Worm (Caenorhabditis elegans) whole organism, young adult: ENCODE measurements around the gene col-178.
A peak's percentile ranks its signal among the peaks of the same experiment; 100 is the strongest.

Experiments used
- B0035.1 ChIP-seq: sonication (generic microtip); optimal IDR thresholded peaks from 2 replicates; lab custom pipeline; 2016; ENCODE audit warnings: missing genetic modification characterization, mild to moderate bottlenecking, missing compliant biosample characterization, missing genotype, missing genetic modification reagents
- D2030.7 ChIP-seq: fragments of 200-800 bp; sonication (Bioruptor generic); IDR thresholded peaks from 2 replicates; pipeline ENCODE4 v1.3.6; 2022; ENCODE audit warnings: missing genetic modification reagents, missing genetic modification characterization, missing compliant biosample characterization
- F10E7.11 ChIP-seq: sonication (generic microtip); optimal IDR thresholded peaks from 2 replicates; lab custom pipeline; 2017; ENCODE audit warnings: mild to moderate bottlenecking, missing genetic modification characterization, moderate library complexity, missing compliant biosample characterization
- F22D6.2 ChIP-seq: sonication (generic microtip); optimal IDR thresholded peaks from 2 replicates; lab custom pipeline; 2016; ENCODE audit warnings: mild to moderate bottlenecking, missing genetic modification characterization, missing compliant biosample characterization
- K11D2.4 ChIP-seq: fragments of 200-800 bp; sonication (Bioruptor generic); IDR thresholded peaks from 2 replicates; pipeline ENCODE4 v1.3.6; 2022; ENCODE audit warnings: missing genetic modification reagents, missing genetic modification characterization, missing compliant biosample characterization
- T07F8.4 ChIP-seq: sonication (generic microtip); optimal IDR thresholded peaks from 2 replicates; lab custom pipeline; 2016; ENCODE audit warnings: mild to moderate bottlenecking, missing genetic modification characterization, moderate library complexity, missing compliant biosample characterization
- T26A5.8 ChIP-seq: sonication (generic microtip); optimal IDR thresholded peaks from 2 replicates; lab custom pipeline; 2016; ENCODE audit warnings: missing genetic modification characterization, missing compliant biosample characterization
- Y53F4B.3 ChIP-seq: fragments of 200-800 bp; sonication (Bioruptor generic); IDR thresholded peaks from 2 replicates; pipeline ENCODE4 v1.3.6; 2022; ENCODE audit warnings: missing genetic modification reagents, missing genetic modification characterization, missing compliant biosample characterization
- Y56A3A.18 ChIP-seq: fragments of 200-800 bp; sonication (Bioruptor generic); IDR thresholded peaks from 2 replicates; pipeline ENCODE4 v1.3.6; 2022; ENCODE audit warnings: missing genetic modification reagents, missing genetic modification characterization, missing compliant biosample characterization
- Y95B8A.8 ChIP-seq: fragments of 200-800 bp; sonication (Bioruptor generic); IDR thresholded peaks from 2 replicates; pipeline ENCODE4 v1.3.6; 2022; ENCODE audit warnings: missing genetic modification reagents, missing genetic modification characterization, missing compliant biosample characterization
- ZK185.1 ChIP-seq: sonication (generic microtip); optimal IDR thresholded peaks from 2 replicates; lab custom pipeline; 2016; ENCODE audit warnings: mild to moderate bottlenecking, missing genetic modification characterization, missing compliant biosample characterization; ENCODE audit not compliant: poor library complexity, severe bottlenecking
- ama-1 ChIP-seq, 3 experiments: fragments of 150-350 bp in 1 of 3; sonication (generic microtip) in 2 of 3; optimal IDR thresholded peaks; 2 replicates each; lab custom pipeline; 2014 to 2018; ENCODE audit warnings: missing biosample characterization in 2 of 3, missing genetic modification characterization in 2 of 3, missing genetic modification reagents in 2 of 3
- aptf-3 ChIP-seq: fragments of 200-800 bp; sonication (Bioruptor generic); IDR thresholded peaks from 2 replicates; pipeline ENCODE4 v1.3.6; 2022; ENCODE audit warnings: missing genetic modification characterization, missing compliant biosample characterization
- attf-6 ChIP-seq: fragments of 200-800 bp; sonication (Bioruptor generic); IDR thresholded peaks from 2 replicates; pipeline ENCODE4 v1.3.6; 2022; ENCODE audit warnings: missing genetic modification reagents, missing genetic modification characterization, missing compliant biosample characterization
- cebp-2 ChIP-seq: fragments of 200-800 bp; sonication (Bioruptor generic); IDR thresholded peaks from 2 replicates; pipeline ENCODE4 v1.3.6; 2022; ENCODE audit warnings: missing genetic modification characterization, missing compliant biosample characterization
- ceh-40 ChIP-seq: fragments of 200-800 bp; sonication (Bioruptor generic); IDR thresholded peaks from 2 replicates; pipeline ENCODE4 v1.3.6; 2022; ENCODE audit warnings: missing genetic modification characterization, missing compliant biosample characterization
- die-1 ChIP-seq: sonication (generic microtip); optimal IDR thresholded peaks from 2 replicates; lab custom pipeline; 2016; ENCODE audit warnings: missing genotype, mild to moderate bottlenecking, missing genetic modification characterization, missing compliant biosample characterization
- dox-1 ChIP-seq: fragments of 200-800 bp; sonication (Bioruptor generic); IDR thresholded peaks from 2 replicates; pipeline ENCODE4 v1.3.6; 2022; ENCODE audit warnings: missing genetic modification reagents, missing genetic modification characterization, missing compliant biosample characterization
- dpl-1 ChIP-seq: fragments of 150-350 bp; optimal IDR thresholded peaks from 2 replicates; lab custom pipeline; 2014; ENCODE audit warnings: missing biosample characterization, missing genetic modification reagents, missing genetic modification characterization
- ekl-4 ChIP-seq: fragments of 200-800 bp; sonication (Bioruptor generic); IDR thresholded peaks from 2 replicates; pipeline ENCODE4 v1.3.6; 2022; ENCODE audit warnings: missing genetic modification reagents, missing genetic modification characterization, missing compliant biosample characterization
- him-1 ChIP-seq: sonication (generic microtip); optimal IDR thresholded peaks from 2 replicates; lab custom pipeline; 2016; ENCODE audit warnings: missing genotype, missing genetic modification reagents, missing genetic modification characterization, missing compliant biosample characterization
- hrde-1 ChIP-seq: sonication (generic microtip); optimal IDR thresholded peaks from 2 replicates; lab custom pipeline; 2016; ENCODE audit warnings: missing genetic modification characterization, mild to moderate bottlenecking, missing compliant biosample characterization, moderate library complexity, missing genotype, missing genetic modification reagents, borderline replicate concordance
- let-607 ChIP-seq, 2 experiments: fragments of 200-800 bp in 1 of 2; sonication (Bioruptor generic) in 1 of 2; sonication (generic microtip) in 1 of 2; optimal IDR thresholded peaks; 2 replicates each; lab custom pipeline; 2016 to 2018; ENCODE audit warnings: mild to moderate bottlenecking in 2 of 2, missing compliant biosample characterization in 2 of 2, missing genetic modification characterization in 2 of 2, moderate library complexity in 2 of 2, missing genotype in 1 of 2
- lin-26 ChIP-seq: fragments of 200-800 bp; sonication (Bioruptor generic); IDR thresholded peaks from 2 replicates; pipeline ENCODE4 v1.3.6; 2022; ENCODE audit warnings: missing genetic modification reagents, missing genetic modification characterization, missing compliant biosample characterization
- madf-3 ChIP-seq: fragments of 200-800 bp; sonication (Bioruptor generic); IDR thresholded peaks from 2 replicates; pipeline ENCODE4 v1.3.6; 2022; ENCODE audit warnings: missing genetic modification reagents, missing genetic modification characterization, missing compliant biosample characterization
- mes-4 ChIP-seq: sonication (generic microtip); optimal IDR thresholded peaks from 2 replicates; lab custom pipeline; 2016; ENCODE audit warnings: missing genotype, missing genetic modification characterization, missing compliant biosample characterization
- mxl-1 ChIP-seq: sonication (generic microtip); optimal IDR thresholded peaks from 2 replicates; lab custom pipeline; 2016; ENCODE audit warnings: missing genetic modification characterization, missing compliant biosample characterization
- nfya-2 ChIP-seq: fragments of 200-800 bp; sonication (Bioruptor generic); IDR thresholded peaks from 2 replicates; pipeline ENCODE4 v1.3.6; 2022; ENCODE audit warnings: missing genetic modification reagents, missing genetic modification characterization, missing compliant biosample characterization
- nfyb-1 ChIP-seq: fragments of 200-800 bp; sonication (Bioruptor generic); IDR thresholded peaks from 2 replicates; pipeline ENCODE4 v1.3.6; 2022; ENCODE audit warnings: missing genetic modification reagents, missing genetic modification characterization, missing compliant biosample characterization
- nhr-179 ChIP-seq: sonication (generic microtip); optimal IDR thresholded peaks from 2 replicates; lab custom pipeline; 2016; ENCODE audit warnings: mild to moderate bottlenecking, missing genetic modification characterization, missing compliant biosample characterization
- nhr-27 ChIP-seq: fragments of 200-800 bp; sonication (Bioruptor generic); optimal IDR thresholded peaks from 2 replicates; lab custom pipeline; 2018; ENCODE audit warnings: mild to moderate bottlenecking, missing genetic modification characterization, moderate library complexity, missing compliant biosample characterization
- nhr-90 ChIP-seq: sonication (generic microtip); optimal IDR thresholded peaks from 2 replicates; lab custom pipeline; 2016; ENCODE audit warnings: missing genotype, mild to moderate bottlenecking, missing genetic modification characterization, missing compliant biosample characterization
- pbrm-1 ChIP-seq: fragments of 200-800 bp; sonication (Bioruptor generic); IDR thresholded peaks from 2 replicates; pipeline ENCODE4 v1.3.6; 2022; ENCODE audit warnings: missing genetic modification reagents, missing genetic modification characterization, missing compliant biosample characterization
- rpc-1 ChIP-seq, 2 experiments: fragments of 150-350 bp in 1 of 2; sonication (generic microtip) in 1 of 2; optimal IDR thresholded peaks; 2 replicates each; lab custom pipeline; 2014 to 2018; ENCODE audit warnings: missing biosample characterization in 1 of 2, missing genetic modification characterization in 1 of 2, missing genetic modification reagents in 1 of 2, missing genotype in 1 of 2
- snpc-1.3 ChIP-seq: sonication (generic microtip); optimal IDR thresholded peaks from 2 replicates; lab custom pipeline; 2017; ENCODE audit warnings: missing genetic modification characterization, mild to moderate bottlenecking, missing compliant biosample characterization, antibody characterized with exemption, moderate library complexity, missing genotype, missing genetic modification reagents; ENCODE audit not compliant: insufficient read depth
- snpc-4 ChIP-seq, 5 experiments: fragments of 150-350 bp in 1 of 5; sonication (generic microtip) in 4 of 5; optimal IDR thresholded peaks; 2 replicates each; lab custom pipeline; 2014 to 2018; ENCODE audit warnings: missing genetic modification characterization in 5 of 5, missing biosample characterization in 3 of 5, antibody characterized with exemption in 2 of 5, mild to moderate bottlenecking in 2 of 5, missing compliant biosample characterization in 2 of 5, missing genotype in 2 of 5, moderate library complexity in 2 of 5, missing genetic modification reagents in 1 of 5
- sptf-2 ChIP-seq: fragments of 200-800 bp; sonication (Bioruptor generic); optimal IDR thresholded peaks from 2 replicates; lab custom pipeline; 2018; ENCODE audit warnings: mild to moderate bottlenecking, missing genetic modification characterization, missing compliant biosample characterization
- tbp1 ChIP-seq: fragments of 200-800 bp; sonication (Bioruptor generic); optimal IDR thresholded peaks from 2 replicates; lab custom pipeline; 2018; ENCODE audit warnings: mild to moderate bottlenecking, missing genetic modification characterization, missing compliant biosample characterization
- unc-62 ChIP-seq: fragments of 150-350 bp; optimal IDR thresholded peaks from 2 replicates; lab custom pipeline; 2014; ENCODE audit warnings: missing biosample characterization, missing genetic modification reagents, missing genetic modification characterization
- zim-3 ChIP-seq: sonication (generic microtip); optimal IDR thresholded peaks from 2 replicates; lab custom pipeline; 2017; ENCODE audit warnings: mild to moderate bottlenecking, missing genetic modification characterization, moderate library complexity, missing compliant biosample characterization
- ztf-18 ChIP-seq: sonication (generic microtip); optimal IDR thresholded peaks from 2 replicates; lab custom pipeline; 2016; ENCODE audit warnings: missing genotype, mild to moderate bottlenecking, missing genetic modification characterization, missing compliant biosample characterization
- ztf-25 ChIP-seq: fragments of 200-800 bp; sonication (Bioruptor generic); IDR thresholded peaks from 2 replicates; pipeline ENCODE4 v1.3.6; 2022; ENCODE audit warnings: missing genetic modification reagents, missing genetic modification characterization, missing compliant biosample characterization
- ztf-28 ChIP-seq: fragments of 200-800 bp; sonication (Bioruptor generic); IDR thresholded peaks from 2 replicates; pipeline ENCODE4 v1.3.6; 2022; ENCODE audit warnings: missing genetic modification reagents, missing genetic modification characterization, missing compliant biosample characterization
- ztf-3 ChIP-seq: fragments of 200-800 bp; sonication (Bioruptor generic); optimal IDR thresholded peaks from 2 replicates; lab custom pipeline; 2018; ENCODE audit warnings: mild to moderate bottlenecking, missing genetic modification characterization, missing compliant biosample characterization

col-178 gene

DNA sequence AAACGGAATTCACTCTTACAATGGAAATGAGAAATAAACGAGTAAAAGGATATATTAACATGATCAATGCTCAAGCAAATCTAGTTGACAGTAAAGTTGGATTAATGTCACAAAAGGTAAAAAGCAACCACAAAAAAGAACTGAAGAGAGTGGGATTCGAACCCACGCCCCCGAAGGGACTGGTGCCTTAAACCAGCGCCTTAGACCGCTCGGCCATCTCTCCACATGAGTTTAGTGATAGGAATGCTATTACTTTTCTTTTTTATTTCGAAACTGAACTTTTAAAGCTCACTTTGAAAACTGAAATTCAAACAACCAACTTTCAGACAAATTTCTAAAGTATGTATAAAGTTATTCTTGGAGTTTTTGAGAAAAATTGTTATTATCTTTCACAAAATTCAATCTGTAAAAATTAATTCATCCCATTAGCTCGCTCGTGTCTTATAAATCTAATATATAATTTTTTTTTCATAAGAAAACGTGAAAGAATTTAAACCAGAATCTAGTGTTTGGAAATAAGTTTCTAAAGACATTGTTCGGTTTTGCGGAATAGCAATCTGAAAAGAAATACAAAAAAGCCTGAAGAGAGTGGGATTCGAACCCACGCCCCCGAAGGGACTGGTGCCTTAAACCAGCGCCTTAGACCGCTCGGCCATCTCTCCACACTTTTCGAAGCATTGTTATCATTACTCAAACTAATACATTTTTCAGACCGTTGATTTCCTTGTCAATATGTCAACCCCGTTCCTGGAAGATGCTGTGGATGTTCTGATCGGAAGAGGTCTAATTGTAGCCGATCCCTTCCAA is 36.3 kb upstream of the col-178 start:
- TF ChIP-seq mxl-1 (tag; lab: Kevin White, UChicago) (peak; percentile 40), hrde-1 (tag; lab: Kevin White, UChicago) (peak; percentile 68), T07F8.4 (tag; lab: Kevin White, UChicago) (peak; percentile 46), let-607 (tag; optimal IDR thresholded peaks at IDR 0.05; lab: Kevin White, UChicago) (peak in 1 of 2 experiments; percentile 28), madf-3 (GFP tag; lab: Robert Waterston, UW) (0 out of 2 replicates have a peak, but pooled peaks have one; percentile 65), ztf-25 (GFP tag; lab: Robert Waterston, UW) (0 out of 2 replicates have a peak, but pooled peaks have one; percentile 61), F22D6.2 (no peak), dox-1 (GFP tag; lab: Robert Waterston, UW) (peak; percentile 42; the same call in 1 of the 2 replicates), lin-26 (peak; percentile 87), nfyb-1 (GFP tag; lab: Robert Waterston, UW) (0 out of 2 replicates have a peak, but pooled peaks have one; percentile 12), aptf-3 (GFP tag; lab: Robert Waterston, UW) (peak; percentile 51; the same call in 1 of the 2 replicates), snpc-1.3 (tag; lab: Kevin White, UChicago) (peak; percentile 56), ekl-4 (GFP tag; lab: Robert Waterston, UW) (peak; percentile 34; the same call in 1 of the 2 replicates), K11D2.4 (no peak), snpc-4 (GFP tag; optimal IDR thresholded peaks at IDR 0.05; lab: Kevin White, UChicago) (no peak), snpc-4 (tag; optimal IDR thresholded peaks at IDR 0.05; lab: Kevin White, UChicago) (peak in 1 of 4 experiments; percentile 33), sptf-2 (no peak), Y56A3A.18 (peak; percentile 62; the same call in 1 of the 2 replicates), T26A5.8 (no peak), him-1 (tag; lab: Kevin White, UChicago) (peak; percentile 77), ztf-28 (0 out of 2 replicates have a peak, but pooled peaks have one; percentile 32), zim-3 (tag; lab: Kevin White, UChicago) (peak; percentile 18), ztf-18 (tag; lab: Kevin White, UChicago) (peak; percentile 52), ceh-40 (GFP tag; lab: Robert Waterston, UW) (0 out of 2 replicates have a peak, but pooled peaks have one; percentile 63), nhr-179 (tag; lab: Kevin White, UChicago) (peak; percentile 78), ZK185.1 (tag; lab: Kevin White, UChicago) (peak; percentile 66), die-1 (peak; percentile 64), pbrm-1 (GFP tag; lab: Robert Waterston, UW) (peak; percentile 80), F10E7.11 (tag; lab: Kevin White, UChicago) (no peak), ama-1 (optimal IDR thresholded peaks at IDR 0.05; lab: Kevin White, UChicago) (no peak), ama-1 (GFP tag; optimal IDR thresholded peaks at IDR 0.05; lab: Kevin White, UChicago) (peak in 1 of 2 experiments; percentile 55), dpl-1 (no peak), rpc-1 (optimal IDR thresholded peaks at IDR 0.05; lab: Kevin White, UChicago) (peak; percentile 85), rpc-1 (tag; optimal IDR thresholded peaks at IDR 0.05; lab: Kevin White, UChicago) (peak; percentile 86), nhr-90 (tag; lab: Kevin White, UChicago) (peak; percentile 62), B0035.1 (tag; lab: Kevin White, UChicago) (peak; percentile 5), unc-62 (GFP tag; lab: Kevin White, UChicago) (no peak), nfya-2 (no peak), cebp-2 (GFP tag; lab: Robert Waterston, UW) (no peak), attf-6 (GFP tag; lab: Robert Waterston, UW) (peak; percentile 39; the same call in 1 of the 2 replicates), mes-4 (tag; lab: Kevin White, UChicago) (peak; percentile 34), ztf-3 (GFP tag; lab: Kevin White, UChicago) (no peak), nhr-27 (peak; percentile 45), Y95B8A.8 (0 out of 2 replicates have a peak, but pooled peaks have one; percentile 39), Y53F4B.3 (GFP tag; lab: Robert Waterston, UW) (0 out of 2 replicates have a peak, but pooled peaks have one; percentile 21), D2030.7 (GFP tag; lab: Robert Waterston, UW) (peak; percentile 78), tbp1 (GFP tag; lab: Kevin White, UChicago) (peak; percentile 87)
